Fruit fly (Drosophila melanogaster): ENCODE measurements around the gene CG13962.

DNA sequence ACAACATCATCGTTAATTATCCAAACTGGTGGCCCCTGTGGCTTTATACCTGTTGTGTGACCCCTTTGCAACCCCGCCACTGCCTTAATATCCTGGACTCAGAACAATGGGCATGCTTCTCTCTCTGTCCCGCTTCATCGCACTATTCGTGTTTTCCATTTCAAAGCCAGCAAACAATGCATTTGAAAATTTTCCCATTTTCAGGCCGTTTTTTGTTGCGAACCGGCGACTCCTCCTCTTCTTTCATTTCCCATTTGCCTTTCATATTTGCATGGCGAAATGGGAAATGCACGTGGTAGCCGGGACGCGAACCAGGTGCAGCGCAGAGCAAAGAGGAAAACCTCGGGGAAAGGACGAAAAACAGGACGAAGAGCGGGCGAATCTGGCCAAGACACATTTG, 45.4 kb upstream of the CG13962 start:
- TF ChIP-seq Hr78 (GFP tag; optimal IDR thresholded peaks at IDR 0.05) = no peak
- no peak for TF ChIP-seq usp (GFP tag; optimal IDR thresholded peaks at IDR 0.05)
- no peak for TF ChIP-seq Myc (optimal IDR thresholded peaks at IDR 0.05)
- no peak for TF ChIP-seq psq (GFP tag; optimal IDR thresholded peaks at IDR 0.05)
- no peak for TF ChIP-seq dmrt93B (GFP tag; optimal IDR thresholded peaks at IDR 0.05)
- TF ChIP-seq Dfd (GFP tag; optimal IDR thresholded peaks at IDR 0.05) = no peak
- TF ChIP-seq HLH106 (tag; optimal IDR thresholded peaks at IDR 0.05) = no peak
- no peak for TF ChIP-seq dsf (GFP tag; optimal IDR thresholded peaks at IDR 0.05; ENCODE audit: borderline replicate concordance)
- TF ChIP-seq CrebA (GFP tag; optimal IDR thresholded peaks at IDR 0.05; ENCODE audit: borderline replicate concordance) = no peak
- no peak for TF ChIP-seq Abd-B (GFP tag; optimal IDR thresholded peaks at IDR 0.05)
- TF ChIP-seq h (GFP tag; optimal IDR thresholded peaks at IDR 0.05) = no peak
- TF ChIP-seq sv (GFP tag; optimal IDR thresholded peaks at IDR 0.05) = no peak
- no peak for TF ChIP-seq Mio (GFP tag; optimal IDR thresholded peaks at IDR 0.05)
- no peak for TF ChIP-seq pan (optimal IDR thresholded peaks at IDR 0.05)

Measured in whole organism, wandering third instar larva.